Fruit fly (Drosophila melanogaster) whole organism, adult: ENCODE results near the gene LSm3.

Source experiments
- CG12768 ChIP-seq: fragments of 200-800 bp; sonication (Bioruptor generic); optimal IDR thresholded peaks from 2 replicates; lab custom pipeline; 2017; ENCODE audit warnings: missing biosample characterization, missing genetic modification characterization, mild to moderate bottlenecking, moderate library complexity, missing genetic modification reagents
- CG14711 ChIP-seq: fragments of 200-800 bp; sonication (Bioruptor generic); optimal IDR thresholded peaks from 2 replicates; lab custom pipeline; 2018; ENCODE audit warnings: missing biosample characterization, mild to moderate bottlenecking, missing genetic modification characterization, moderate library complexity
- CG1620 ChIP-seq: fragments of 200-800 bp; sonication (Bioruptor generic); optimal IDR thresholded peaks from 2 replicates; lab custom pipeline; 2016; ENCODE audit warnings: missing biosample characterization, missing genetic modification characterization
- CG33017 ChIP-seq: fragments of 200-800 bp; sonication (Bioruptor generic); optimal IDR thresholded peaks from 2 replicates; lab custom pipeline; 2018; ENCODE audit warnings: missing biosample characterization, mild to moderate bottlenecking, missing genetic modification characterization, moderate library complexity
- CG5204 ChIP-seq: fragments of 200-800 bp; sonication (Bioruptor generic); optimal IDR thresholded peaks from 2 replicates; lab custom pipeline; 2016; ENCODE audit warnings: missing biosample characterization, missing genetic modification characterization
- CG7045 ChIP-seq: fragments of 200-800 bp; sonication (Bioruptor generic); optimal IDR thresholded peaks from 2 replicates; lab custom pipeline; 2017; ENCODE audit warnings: missing biosample characterization, mild to moderate bottlenecking, missing genetic modification characterization
- CG7101 ChIP-seq: fragments of 200-800 bp; sonication (Bioruptor generic); optimal IDR thresholded peaks from 2 replicates; lab custom pipeline; 2018; ENCODE audit warnings: missing biosample characterization, mild to moderate bottlenecking, missing genetic modification characterization, moderate library complexity
- Clk ChIP-seq: fragments of 200-800 bp; sonication (Bioruptor generic); optimal IDR thresholded peaks from 2 replicates; lab custom pipeline; 2017; ENCODE audit warnings: missing biosample characterization, missing genetic modification characterization
- Hr96 ChIP-seq: fragments of 200-800 bp; sonication (Bioruptor generic); optimal IDR thresholded peaks from 2 replicates; lab custom pipeline; 2016; ENCODE audit warnings: missing biosample characterization, missing genetic modification characterization
- bab1 ChIP-seq: fragments of 200-800 bp; sonication (Bioruptor generic); optimal IDR thresholded peaks from 3 replicates; lab custom pipeline; 2019; ENCODE audit warnings: missing biosample characterization, mild to moderate bottlenecking, missing genetic modification characterization, moderate library complexity
- cic ChIP-seq: fragments of 200-800 bp; sonication (Bioruptor generic); optimal IDR thresholded peaks from 2 replicates; lab custom pipeline; 2017; ENCODE audit warnings: missing biosample characterization, mild to moderate bottlenecking, missing genetic modification characterization, moderate library complexity
- ovo ChIP-seq: fragments of 200-800 bp; sonication (Bioruptor generic); optimal IDR thresholded peaks from 2 replicates; lab custom pipeline; 2016; ENCODE audit warnings: missing biosample characterization, missing genetic modification characterization
- tj ChIP-seq: fragments of 200-800 bp; sonication (Bioruptor generic); optimal IDR thresholded peaks from 3 replicates; lab custom pipeline; 2017; ENCODE audit warnings: missing biosample characterization, mild to moderate bottlenecking, missing genetic modification characterization, moderate library complexity
- toe ChIP-seq: fragments of 200-800 bp; sonication (Bioruptor generic); optimal IDR thresholded peaks from 2 replicates; lab custom pipeline; 2016; ENCODE audit warnings: missing biosample characterization, missing genetic modification characterization

DNA sequence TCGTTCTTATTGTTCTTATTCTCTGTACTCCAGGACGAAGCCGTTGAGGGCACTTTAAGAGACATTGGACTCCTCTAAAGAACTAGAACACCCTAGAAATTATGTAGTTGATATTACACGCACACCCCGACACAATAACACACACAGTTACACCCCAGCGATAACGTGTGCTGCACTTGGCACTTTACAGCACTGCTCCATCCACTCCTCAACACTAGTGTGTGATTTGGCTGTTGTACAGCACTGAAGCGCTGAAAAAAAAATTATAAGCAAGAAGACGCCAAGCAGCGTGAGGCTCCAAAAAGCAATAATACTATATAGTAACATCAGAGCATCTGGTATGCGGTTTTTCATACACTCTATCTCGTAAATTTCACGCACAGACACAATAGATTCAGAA is 35.2 kb upstream of the LSm3 start:
- TF ChIP-seq CG7101 (no peak), cic (GFP tag; lab: Kevin White, UChicago) (no peak), toe (GFP tag; lab: Kevin White, UChicago) (no peak), tj (GFP tag; lab: Kevin White, UChicago) (no peak), CG7045 (GFP tag; lab: Kevin White, UChicago) (no peak), bab1 (GFP tag; lab: Kevin White, UChicago) (no peak), Hr96 (GFP tag; lab: Kevin White, UChicago) (no peak), CG33017 (tag; lab: Kevin White, UChicago) (no peak), CG5204 (GFP tag; lab: Kevin White, UChicago) (no peak), CG1620 (GFP tag; lab: Kevin White, UChicago) (no peak), ovo (GFP tag; lab: Kevin White, UChicago) (no peak), CG14711 (tag; lab: Kevin White, UChicago) (no peak), Clk (no peak), CG12768 (GFP tag; lab: Kevin White, UChicago) (no peak)
